Fruit fly (Drosophila melanogaster): Measurements from ENCODE around the gene Brr2.

Brr2 gene

dm6 chr3L:15999358-16000005 is 31.8 kb upstream of the Brr2 start (continued):
- TF ChIP-seq CG3838 (GFP tag; optimal IDR thresholded peaks at IDR 0.05): no peak
- TF ChIP-seq Mad (GFP tag; optimal IDR thresholded peaks at IDR 0.05): peak; percentile 21
- no peak for TF ChIP-seq cato (GFP tag; optimal IDR thresholded peaks at IDR 0.05; ENCODE audit: borderline replicate concordance)
- TF ChIP-seq Dip3 (GFP tag; optimal IDR thresholded peaks at IDR 0.05): no peak
- no peak for TF ChIP-seq Eip74EF (GFP tag; optimal IDR thresholded peaks at IDR 0.05)
- TF ChIP-seq Xrp1 (GFP tag; IDR thresholded peaks at IDR 0.05): peak; percentile 59; the same call in 1 of the 2 replicates
- peak; percentile 24; the same call in 1 of the 2 replicates for TF ChIP-seq CG10366 (GFP tag; IDR thresholded peaks at IDR 0.05)
- no peak for TF ChIP-seq hth (optimal IDR thresholded peaks at IDR 0.05)
- TF ChIP-seq zfh1 (GFP tag; IDR thresholded peaks at IDR 0.05): no peak
- no peak for TF ChIP-seq az2 (GFP tag; optimal IDR thresholded peaks at IDR 0.05)
- no peak for TF ChIP-seq ap (GFP tag; IDR thresholded peaks at IDR 0.05)
- TF ChIP-seq kah (GFP tag; optimal IDR thresholded peaks at IDR 0.05): no peak
- TF ChIP-seq p53 (GFP tag; optimal IDR thresholded peaks at IDR 0.05): no peak
- TF ChIP-seq D19B (GFP tag; optimal IDR thresholded peaks at IDR 0.05): peak; percentile 18
- peak; percentile 64; the same call in 1 of the 2 replicates for TF ChIP-seq CG32532 (GFP tag; IDR thresholded peaks at IDR 0.05)
- peak; percentile 92 for TF ChIP-seq sd (tag; optimal IDR thresholded peaks at IDR 0.05)
- TF ChIP-seq CG3065 (GFP tag; optimal IDR thresholded peaks at IDR 0.05): no peak
- TF ChIP-seq CG6854 (GFP tag; optimal IDR thresholded peaks at IDR 0.05): no peak
- peak; percentile 40 for TF ChIP-seq CG18262 (tag; optimal IDR thresholded peaks at IDR 0.05)
- TF ChIP-seq CG12744 (GFP tag; optimal IDR thresholded peaks at IDR 0.05): no peak
- no peak for TF ChIP-seq CG2116 (GFP tag; optimal IDR thresholded peaks at IDR 0.05)
- no peak for TF ChIP-seq HLH4C (GFP tag; IDR thresholded peaks at IDR 0.05; ENCODE audit: partially characterized antibody)
- TF ChIP-seq Hsf (GFP tag; optimal IDR thresholded peaks at IDR 0.05): no peak
- TF ChIP-seq gsb-n (tag; optimal IDR thresholded peaks at IDR 0.05): no peak
- TF ChIP-seq zen2 (GFP tag; IDR thresholded peaks at IDR 0.05; ENCODE audit: partially characterized antibody): no peak
- TF ChIP-seq gem (tag; optimal IDR thresholded peaks at IDR 0.05): peak; percentile 74
- TF ChIP-seq CG1603 (tag; optimal IDR thresholded peaks at IDR 0.05): peak; percentile 25
- TF ChIP-seq CG8388 (GFP tag; optimal IDR thresholded peaks at IDR 0.05): peak; percentile 48
- TF ChIP-seq HLH54F (GFP tag; optimal IDR thresholded peaks at IDR 0.05): peak; percentile 24
- no peak for TF ChIP-seq knrl (GFP tag; IDR thresholded peaks at IDR 0.05; ENCODE audit: partially characterized antibody)
- TF ChIP-seq chinmo (GFP tag; IDR thresholded peaks at IDR 0.05; ENCODE audit: partially characterized antibody): peak; percentile 85; the same call in 3 of the 4 replicates
- TF ChIP-seq h (optimal IDR thresholded peaks at IDR 0.05): no peak
- TF ChIP-seq Vsx1 (GFP tag; optimal IDR thresholded peaks at IDR 0.05): peak; percentile 56
- TF ChIP-seq pfk (GFP tag; optimal IDR thresholded peaks at IDR 0.05): peak; percentile 35
- TF ChIP-seq Dip2 (GFP tag; IDR thresholded peaks at IDR 0.05): no peak
- no peak for TF ChIP-seq CG3726 (GFP tag; IDR thresholded peaks at IDR 0.05)
- no peak for TF ChIP-seq stwl (tag; optimal IDR thresholded peaks at IDR 0.05)
- peak; percentile 53; the same call in 1 of the 2 replicates for TF ChIP-seq seq (GFP tag; IDR thresholded peaks at IDR 0.05)
- TF ChIP-seq CG16863 (GFP tag; optimal IDR thresholded peaks at IDR 0.05): no peak
- TF ChIP-seq zen (tag; optimal IDR thresholded peaks at IDR 0.05): no peak
- peak; percentile 18; the same call in 1 of the 2 replicates for TF ChIP-seq CG13287 (GFP tag; IDR thresholded peaks at IDR 0.05; ENCODE audit: partially characterized antibody)
- no peak for TF ChIP-seq wdn (GFP tag; IDR thresholded peaks at IDR 0.05)
- no peak for TF ChIP-seq TFAM (GFP tag; optimal IDR thresholded peaks at IDR 0.05)
- TF ChIP-seq CG2712 (tag; optimal IDR thresholded peaks at IDR 0.05): peak; percentile 54
- no peak for TF ChIP-seq Nf-YB (GFP tag; optimal IDR thresholded peaks at IDR 0.05)
- TF ChIP-seq CG14441 (GFP tag; IDR thresholded peaks at IDR 0.05): peak; percentile 37
- no peak for TF ChIP-seq CG34224 (GFP tag; IDR thresholded peaks at IDR 0.05; ENCODE audit: partially characterized antibody)
- TF ChIP-seq so (GFP tag; IDR thresholded peaks at IDR 0.05): peak; percentile 61; the same call in 2 of the 3 replicates
- no peak for TF ChIP-seq dan (GFP tag; IDR thresholded peaks at IDR 0.05)
- TF ChIP-seq CHES-1-like (GFP tag; optimal IDR thresholded peaks at IDR 0.05): no peak
